Fruit fly (Drosophila melanogaster) whole organism, embryonic: ENCODE results near the gene CG7365.

ENCODE experiments used
- Atf-2 ChIP-seq: fragments of 200-800 bp; sonication (Bioruptor generic); optimal IDR thresholded peaks from 2 replicates; lab custom pipeline; 2016; ENCODE audit warnings: missing biosample characterization, missing genetic modification characterization
- Atf6 ChIP-seq: fragments of 200-800 bp; sonication (Bioruptor generic); IDR thresholded peaks from 2 replicates; pipeline ENCODE4 v1.3.6; 2022; ENCODE audit warnings: missing biosample characterization, missing genetic modification characterization
- B-H1 ChIP-seq: fragments of 200-800 bp; sonication (Bioruptor generic); IDR thresholded peaks from 3 replicates; pipeline ENCODE4 v1.3.6; 2022; ENCODE audit warnings: missing biosample characterization, missing genetic modification characterization
- BEAF-32 ChIP-seq: fragments of 200-800 bp; sonication (Bioruptor generic); optimal IDR thresholded peaks from 3 replicates; lab custom pipeline; 2017; ENCODE audit warnings: missing biosample characterization, missing genetic modification characterization, mild to moderate bottlenecking, moderate library complexity, missing genetic modification reagents
- Blimp-1 ChIP-seq: fragments of 200-800 bp; sonication (Bioruptor generic); optimal IDR thresholded peaks from 3 replicates; lab custom pipeline; 2018; ENCODE audit warnings: missing biosample characterization, missing genetic modification characterization, mild to moderate bottlenecking, moderate library complexity, missing genetic modification reagents
- Bteb2 ChIP-seq: fragments of 200-800 bp; sonication (Bioruptor generic); optimal IDR thresholded peaks from 2 replicates; lab custom pipeline; 2016; ENCODE audit warnings: missing biosample characterization, missing genetic modification characterization
- CG10979 ChIP-seq: fragments of 200-800 bp; sonication (Bioruptor generic); optimal IDR thresholded peaks from 2 replicates; lab custom pipeline; 2018; ENCODE audit warnings: missing biosample characterization, mild to moderate bottlenecking, missing genetic modification characterization, moderate library complexity
- CG11456 ChIP-seq: fragments of 200-800 bp; sonication (Bioruptor generic); IDR thresholded peaks from 3 replicates; pipeline ENCODE4 v1.3.6; 2022; ENCODE audit warnings: missing biosample characterization, missing genetic modification characterization
- CG11560 ChIP-seq: fragments of 200-800 bp; sonication (Bioruptor generic); IDR thresholded peaks from 3 replicates; pipeline ENCODE4 v1.3.6; 2022; ENCODE audit warnings: missing biosample characterization, missing genetic modification characterization
- CG13775 ChIP-seq: fragments of 200-800 bp; sonication (Bioruptor generic); optimal IDR thresholded peaks from 3 replicates; lab custom pipeline; 2017; ENCODE audit warnings: missing biosample characterization, mild to moderate bottlenecking, missing genetic modification characterization
- CG14441 ChIP-seq: fragments of 200-800 bp; sonication (Bioruptor generic); IDR thresholded peaks from 2 replicates; pipeline ENCODE4 v1.3.6; 2022; ENCODE audit warnings: missing biosample characterization, missing genetic modification characterization
- CG14667 ChIP-seq: fragments of 200-800 bp; sonication (Bioruptor generic); IDR thresholded peaks from 2 replicates; pipeline ENCODE4 v1.3.6; 2022; ENCODE audit warnings: missing biosample characterization, missing genetic modification characterization
- CG14860 ChIP-seq: fragments of 200-800 bp; sonication (Bioruptor generic); IDR thresholded peaks from 3 replicates; pipeline ENCODE4 v1.3.6; 2022; ENCODE audit warnings: missing biosample characterization, missing genetic modification characterization; ENCODE audit not compliant: partially characterized antibody
- CG14965 ChIP-seq: fragments of 200-800 bp; sonication (Bioruptor generic); optimal IDR thresholded peaks from 2 replicates; lab custom pipeline; 2016; ENCODE audit warnings: missing biosample characterization, missing genetic modification characterization, borderline replicate concordance
- CG2199 ChIP-seq: fragments of 200-800 bp; sonication (Bioruptor generic); IDR thresholded peaks from 3 replicates; pipeline ENCODE4 v1.3.6; 2022; ENCODE audit warnings: missing biosample characterization, missing genetic modification characterization
- CG31441 ChIP-seq: fragments of 200-800 bp; sonication (Bioruptor generic); IDR thresholded peaks from 2 replicates; pipeline ENCODE4 v1.3.6; 2022; ENCODE audit warnings: missing biosample characterization, missing genetic modification characterization
- CG32767 ChIP-seq: fragments of 200-800 bp; sonication (Bioruptor generic); IDR thresholded peaks from 2 replicates; pipeline ENCODE4 v1.3.6; 2022; ENCODE audit warnings: missing biosample characterization, missing genetic modification characterization
- CG32772 ChIP-seq: fragments of 200-800 bp; sonication (Bioruptor generic); IDR thresholded peaks from 2 replicates; pipeline ENCODE4 v1.3.6; 2022; ENCODE audit warnings: missing biosample characterization, missing genetic modification characterization
- CG33213 ChIP-seq: fragments of 200-800 bp; sonication (Bioruptor generic); optimal IDR thresholded peaks from 3 replicates; lab custom pipeline; 2016; ENCODE audit warnings: missing biosample characterization, missing genetic modification characterization
- CG3847 ChIP-seq: fragments of 200-800 bp; sonication (Bioruptor generic); IDR thresholded peaks from 2 replicates; pipeline ENCODE4 v1.3.6; 2022; ENCODE audit warnings: missing biosample characterization, missing genetic modification characterization
- CG4404 ChIP-seq: fragments of 200-800 bp; sonication (Bioruptor generic); IDR thresholded peaks from 2 replicates; pipeline ENCODE4 v1.3.6; 2022; ENCODE audit warnings: missing biosample characterization, missing genetic modification characterization
- CG8089 ChIP-seq: fragments of 200-800 bp; sonication (Bioruptor generic); optimal IDR thresholded peaks from 3 replicates; lab custom pipeline; 2016; ENCODE audit warnings: missing biosample characterization, missing genetic modification characterization
- CoRest ChIP-seq: fragments of 200-800 bp; sonication (Bioruptor generic); optimal IDR thresholded peaks from 3 replicates; lab custom pipeline; 2018; ENCODE audit warnings: missing biosample characterization, mild to moderate bottlenecking, missing genetic modification characterization, moderate library complexity
- Dek ChIP-seq: fragments of 200-800 bp; sonication (Bioruptor generic); optimal IDR thresholded peaks from 3 replicates; lab custom pipeline; 2019; ENCODE audit warnings: missing biosample characterization, mild to moderate bottlenecking, missing genetic modification characterization, moderate library complexity
- GATAe ChIP-seq: fragments of 200-800 bp; sonication (Bioruptor generic); conservative IDR thresholded peaks from 2 replicates; pipeline ENCODE4 v1.3.6; 2022; ENCODE audit warnings: missing biosample characterization, missing genetic modification characterization
- HmgD ChIP-seq: fragments of 200-800 bp; sonication (Bioruptor generic); optimal IDR thresholded peaks from 3 replicates; lab custom pipeline; 2016; ENCODE audit warnings: missing biosample characterization, missing genetic modification characterization
- MESR4 ChIP-seq: fragments of 200-800 bp; sonication (Bioruptor generic); optimal IDR thresholded peaks from 2 replicates; lab custom pipeline; 2018; ENCODE audit warnings: missing biosample characterization, mild to moderate bottlenecking, missing genetic modification characterization, moderate library complexity
- Nf-YA ChIP-seq: fragments of 200-800 bp; sonication (Bioruptor generic); IDR thresholded peaks from 2 replicates; pipeline ENCODE4 v1.3.6; 2022; ENCODE audit warnings: missing biosample characterization, missing genetic modification characterization
- PHDP ChIP-seq: fragments of 200-800 bp; sonication (Bioruptor generic); optimal IDR thresholded peaks from 3 replicates; lab custom pipeline; 2018; ENCODE audit warnings: missing biosample characterization, mild to moderate bottlenecking, missing genetic modification characterization, moderate library complexity
- Poxn ChIP-seq: fragments of 200-800 bp; sonication (Bioruptor generic); IDR thresholded peaks from 2 replicates; pipeline ENCODE4 v1.3.6; 2022; ENCODE audit warnings: missing biosample characterization, missing genetic modification characterization
- TFAM ChIP-seq: fragments of 200-800 bp; sonication (Bioruptor generic); optimal IDR thresholded peaks from 2 replicates; lab custom pipeline; 2017; ENCODE audit warnings: missing biosample characterization, missing genetic modification characterization, inconsistent platforms
- Tbp ChIP-seq: fragments of >200 bp; optimal IDR thresholded peaks from 2 replicates; lab custom pipeline; 2018; ENCODE audit warnings: missing biosample characterization, missing genetic modification characterization
- bsh ChIP-seq, 2 experiments: fragments of 200-800 bp; sonication (Bioruptor generic); optimal IDR thresholded peaks; 2 replicates each; lab custom pipeline; 2017 to 2018; ENCODE audit warnings: mild to moderate bottlenecking in 2 of 2, missing biosample characterization in 2 of 2, missing genetic modification characterization in 2 of 2, moderate library complexity in 1 of 2
- cwo ChIP-seq: fragments of 200-800 bp; sonication (Bioruptor generic); optimal IDR thresholded peaks from 3 replicates; lab custom pipeline; 2017; ENCODE audit warnings: missing biosample characterization, missing genetic modification characterization, mild to moderate bottlenecking, moderate library complexity, missing genetic modification reagents
- dysf ChIP-seq: fragments of 200-800 bp; sonication (Bioruptor generic); IDR thresholded peaks from 3 replicates; pipeline ENCODE4 v1.3.6; 2022; ENCODE audit warnings: missing biosample characterization, missing genetic modification characterization
- gem ChIP-seq: fragments of 200-800 bp; sonication (Bioruptor generic); optimal IDR thresholded peaks from 2 replicates; lab custom pipeline; 2019; ENCODE audit warnings: missing biosample characterization, mild to moderate bottlenecking, missing genetic modification characterization, moderate library complexity
- her ChIP-seq: fragments of 200-800 bp; sonication (Bioruptor generic); optimal IDR thresholded peaks from 2 replicates; lab custom pipeline; 2016; ENCODE audit warnings: missing biosample characterization, missing genetic modification characterization
- jigr1 ChIP-seq: fragments of 200-800 bp; sonication (Bioruptor generic); IDR thresholded peaks from 3 replicates; pipeline ENCODE4 v1.3.6; 2022; ENCODE audit warnings: missing biosample characterization, missing genetic modification characterization
- kni ChIP-seq: fragments of 200-800 bp; sonication (Bioruptor generic); optimal IDR thresholded peaks from 3 replicates; lab custom pipeline; 2017; ENCODE audit warnings: mild to moderate bottlenecking, missing biosample characterization, missing genetic modification reagents, missing genetic modification characterization
- lilli ChIP-seq: fragments of 200-800 bp; sonication (Bioruptor generic); optimal IDR thresholded peaks from 3 replicates; lab custom pipeline; 2016; ENCODE audit warnings: missing biosample characterization, missing genetic modification characterization
- nom ChIP-seq: fragments of 200-800 bp; sonication (Bioruptor generic); optimal IDR thresholded peaks from 2 replicates; lab custom pipeline; 2017; ENCODE audit warnings: missing biosample characterization, missing genetic modification characterization, mild to moderate bottlenecking, moderate library complexity, missing genetic modification reagents
- pb ChIP-seq: fragments of 200-800 bp; sonication (Bioruptor generic); optimal IDR thresholded peaks from 3 replicates; lab custom pipeline; 2016; ENCODE audit warnings: missing biosample characterization, missing genetic modification characterization
- pzg ChIP-seq: fragments of 200-800 bp; sonication (Bioruptor generic); optimal IDR thresholded peaks from 3 replicates; lab custom pipeline; 2018; ENCODE audit warnings: missing biosample characterization, mild to moderate bottlenecking, missing genetic modification characterization, moderate library complexity
- row ChIP-seq: fragments of 200-800 bp; sonication (Bioruptor generic); IDR thresholded peaks from 3 replicates; pipeline ENCODE4 v1.3.6; 2022; ENCODE audit warnings: missing biosample characterization, missing genetic modification characterization
- sc ChIP-seq, 3 experiments: fragments of >200 bp in 2 of 3; fragments of 200-800 bp in 1 of 3; sonication (Bioruptor generic) in 1 of 3; optimal IDR thresholded peaks; 2 replicates in 2 of 3; 3 replicates in 1 of 3; lab custom pipeline; 2017; ENCODE audit warnings: mild to moderate bottlenecking in 1 of 3, missing biosample characterization in 1 of 3, missing genetic modification characterization in 1 of 3, missing genetic modification reagents in 1 of 3
- slbo ChIP-seq: fragments of 200-800 bp; sonication (Bioruptor generic); IDR thresholded peaks from 2 replicates; pipeline ENCODE4 v1.3.6; 2022; ENCODE audit warnings: missing biosample characterization, missing genetic modification characterization
- sob ChIP-seq: fragments of 200-800 bp; sonication (Bioruptor generic); IDR thresholded peaks from 2 replicates; pipeline ENCODE4 v1.3.6; 2022; ENCODE audit warnings: missing biosample characterization, missing genetic modification characterization
- unc-4 ChIP-seq: fragments of 200-800 bp; sonication (Bioruptor generic); IDR thresholded peaks from 2 replicates; pipeline ENCODE4 v1.3.6; 2022; ENCODE audit warnings: missing biosample characterization, missing genetic modification characterization; ENCODE audit not compliant: partially characterized antibody
- unpg ChIP-seq: fragments of 200-800 bp; sonication (Bioruptor generic); optimal IDR thresholded peaks from 3 replicates; lab custom pipeline; 2018; ENCODE audit warnings: missing biosample characterization, mild to moderate bottlenecking, missing genetic modification characterization, moderate library complexity
- yki ChIP-seq: fragments of >200 bp; optimal IDR thresholded peaks from 3 replicates; lab custom pipeline; 2018

The CG7365 gene

dm6 chr3L:20112797-20113368, 14.3 kb downstream of the CG7365 start, which contains the start of gene CG14187 (continued):
- TF ChIP-seq CG13775 (GFP tag; lab: Kevin White, UChicago) (no peak), CG3847 (GFP tag; lab: Robert Waterston, UW) (peak; percentile 37; the same call in 1 of the 2 replicates), HmgD (GFP tag; lab: Kevin White, UChicago) (no peak), Dek (tag; lab: Kevin White, UChicago) (no peak), pzg (peak; percentile 20), CoRest (tag; lab: Kevin White, UChicago) (peak; percentile 17), CG8089 (GFP tag; lab: Kevin White, UChicago) (no peak), slbo (GFP tag; lab: Robert Waterston, UW) (peak; percentile 55; the same call in 1 of the 2 replicates), Atf6 (GFP tag; lab: Robert Waterston, UW) (0 out of 2 replicates have a peak, but pooled peaks have one; percentile 19), bsh (GFP tag; optimal IDR thresholded peaks at IDR 0.05; lab: Kevin White, UChicago) (peak in 1 of 2 experiments; percentile 36), her (no peak), BEAF-32 (GFP tag; lab: Kevin White, UChicago) (peak; percentile 65), Nf-YA (GFP tag; lab: Robert Waterston, UW) (no peak), CG14667 (no peak), jigr1 (GFP tag; lab: Robert Waterston, UW) (no peak), gem (peak; percentile 40), lilli (GFP tag; lab: Kevin White, UChicago) (no peak), PHDP (peak; percentile 8), TFAM (GFP tag; lab: Kevin White, UChicago) (no peak), MESR4 (GFP tag; lab: Kevin White, UChicago) (no peak), CG10979 (tag; lab: Kevin White, UChicago) (no peak), unc-4 (GFP tag; lab: Robert Waterston, UW) (peak; percentile 64), yki (lab: Kevin White, UChicago) (no peak), CG14965 (GFP tag; lab: Kevin White, UChicago) (no peak), GATAe (GFP tag; lab: Robert Waterston, UW) (no peak), row (GFP tag; lab: Robert Waterston, UW) (peak; percentile 68), nom (GFP tag; lab: Kevin White, UChicago) (no peak), CG11560 (tag; lab: Robert Waterston, UW) (no peak), Poxn (GFP tag; lab: Robert Waterston, UW) (no peak), Bteb2 (no peak), Blimp-1 (GFP tag; lab: Kevin White, UChicago) (peak; percentile 28), CG31441 (0 out of 2 replicates have a peak, but pooled peaks have one; percentile 11), CG11456 (GFP tag; lab: Robert Waterston, UW) (no peak), Tbp (GFP tag; lab: Kevin White, UChicago) (no peak), sc (optimal IDR thresholded peaks at IDR 0.05; lab: Kevin White, UChicago) (no peak), sc (GFP tag; optimal IDR thresholded peaks at IDR 0.05; lab: Kevin White, UChicago) (no peak), unpg (GFP tag; lab: Kevin White, UChicago) (peak; percentile 32), pb (GFP tag; lab: Kevin White, UChicago) (no peak), B-H1 (GFP tag; lab: Robert Waterston, UW) (no peak), CG32772 (GFP tag; lab: Robert Waterston, UW) (no peak), CG14441 (GFP tag; lab: Robert Waterston, UW) (no peak), sob (GFP tag; lab: Robert Waterston, UW) (no peak), kni (GFP tag; lab: Kevin White, UChicago) (no peak), CG2199 (GFP tag; lab: Robert Waterston, UW) (no peak), Atf-2 (GFP tag; lab: Kevin White, UChicago) (no peak), CG33213 (no peak), cwo (no peak), CG4404 (GFP tag; lab: Robert Waterston, UW) (no peak), dysf (GFP tag; lab: Robert Waterston, UW) (0 out of 3 replicates have a peak, but pooled peaks have one; percentile 31), CG14860 (GFP tag; lab: Robert Waterston, UW) (0 out of 3 replicates have a peak, but pooled peaks have one; percentile 26), CG32767 (no peak)
